Worm (Caenorhabditis elegans) whole organism, early embryonic: ENCODE measurements around the gene F53C3.1.

ENCODE experiments used
- B0310.2 ChIP-seq: sonication (generic microtip); optimal IDR thresholded peaks from 2 replicates; lab custom pipeline; 2016; ENCODE audit warnings: mild to moderate bottlenecking, missing genetic modification characterization, missing compliant biosample characterization
- aly-1 ChIP-seq: sonication (generic microtip); optimal IDR thresholded peaks from 2 replicates; lab custom pipeline; 2016; ENCODE audit warnings: missing genetic modification characterization, missing compliant biosample characterization
- ama-1 ChIP-seq: fragments of 150-350 bp; optimal IDR thresholded peaks from 2 replicates; lab custom pipeline; 2014
- ceh-13 ChIP-seq: fragments of 200-800 bp; sonication (Bioruptor generic); optimal IDR thresholded peaks from 2 replicates; lab custom pipeline; 2018; ENCODE audit warnings: mild to moderate bottlenecking, missing genetic modification characterization, missing compliant biosample characterization
- ceh-36 ChIP-seq: sonication (generic microtip); optimal IDR thresholded peaks from 2 replicates; lab custom pipeline; 2016; ENCODE audit warnings: missing genetic modification characterization, inconsistent platforms, missing compliant biosample characterization
- ets-7 ChIP-seq: sonication (generic microtip); optimal IDR thresholded peaks from 2 replicates; lab custom pipeline; 2016; ENCODE audit warnings: missing genotype, missing genetic modification characterization, missing compliant biosample characterization
- flt-1 ChIP-seq: fragments of 200-800 bp; sonication (Bioruptor generic); IDR thresholded peaks from 2 replicates; pipeline ENCODE4 v1.3.6; 2022; ENCODE audit warnings: missing genetic modification characterization, missing compliant biosample characterization
- hmbx-1 ChIP-seq: sonication (generic microtip); optimal IDR thresholded peaks from 2 replicates; lab custom pipeline; 2016; ENCODE audit warnings: mild to moderate bottlenecking, missing genetic modification characterization, missing compliant biosample characterization
- hnd-1 ChIP-seq: sonication (generic microtip); optimal IDR thresholded peaks from 2 replicates; lab custom pipeline; 2016; ENCODE audit warnings: missing genetic modification characterization, missing compliant biosample characterization
- pes-1 ChIP-seq: fragments of 200-800 bp; sonication (Bioruptor generic); IDR thresholded peaks from 2 replicates; pipeline ENCODE4 v1.3.6; 2022; ENCODE audit warnings: missing genetic modification reagents, missing genetic modification characterization, missing compliant biosample characterization
- scrt-1 ChIP-seq: fragments of 200-800 bp; sonication (Bioruptor generic); IDR thresholded peaks from 2 replicates; pipeline ENCODE4 v1.3.6; 2022; ENCODE audit warnings: missing genetic modification characterization, missing compliant biosample characterization
- sea-1 ChIP-seq: fragments of 200-800 bp; sonication (Bioruptor generic); conservative IDR thresholded peaks from 2 replicates; pipeline ENCODE4 v1.3.6; 2022; ENCODE audit warnings: missing genetic modification characterization, missing compliant biosample characterization
- tbx-11 ChIP-seq: fragments of 200-800 bp; sonication (Bioruptor generic); IDR thresholded peaks from 2 replicates; pipeline ENCODE4 v1.3.6; 2022; ENCODE audit warnings: missing genetic modification characterization, missing compliant biosample characterization
- tbx-37 ChIP-seq: fragments of 200-800 bp; sonication (Bioruptor generic); conservative IDR thresholded peaks from 2 replicates; pipeline ENCODE4 v1.3.6; 2022; ENCODE audit warnings: missing genetic modification reagents, missing genetic modification characterization, missing compliant biosample characterization

DNA sequence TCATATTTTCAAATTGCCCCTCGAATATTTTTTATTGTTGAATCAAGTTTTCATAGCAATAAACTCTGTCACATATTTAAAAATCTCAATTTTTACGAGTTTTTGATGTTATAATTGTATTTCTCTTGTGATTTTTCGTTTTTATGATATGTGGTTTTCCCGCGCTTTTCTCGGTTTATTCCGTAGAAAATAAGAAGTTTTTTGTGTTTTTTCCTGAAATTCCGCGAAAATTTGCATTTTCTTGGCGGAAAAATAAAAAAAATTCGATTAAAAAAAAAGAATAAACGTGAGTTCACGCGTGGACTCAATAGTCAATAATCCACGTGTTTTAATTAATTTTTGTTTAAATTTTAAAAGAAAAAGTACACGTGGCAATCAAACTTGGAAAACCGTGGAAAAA lies 24.2 kb downstream of the F53C3.1 start:
- TF ChIP-seq ama-1 (lab: Kevin White, UChicago) (no peak), ets-7 (no peak), sea-1 (no peak), pes-1 (GFP tag; lab: Robert Waterston, UW) (no peak), ceh-36 (tag; lab: Kevin White, UChicago) (no peak), tbx-37 (GFP tag; lab: Robert Waterston, UW) (no peak), B0310.2 (tag; lab: Kevin White, UChicago) (no peak), ceh-13 (GFP tag; lab: Kevin White, UChicago) (no peak), hnd-1 (tag; lab: Kevin White, UChicago) (no peak), scrt-1 (GFP tag; lab: Robert Waterston, UW) (no peak), tbx-11 (GFP tag; lab: Robert Waterston, UW) (no peak), aly-1 (tag; lab: Kevin White, UChicago) (no peak), flt-1 (GFP tag; lab: Robert Waterston, UW) (no peak), hmbx-1 (tag; lab: Kevin White, UChicago) (no peak)
